Worm (Caenorhabditis elegans): Measurements from ENCODE around the gene srt-73.

DNA sequence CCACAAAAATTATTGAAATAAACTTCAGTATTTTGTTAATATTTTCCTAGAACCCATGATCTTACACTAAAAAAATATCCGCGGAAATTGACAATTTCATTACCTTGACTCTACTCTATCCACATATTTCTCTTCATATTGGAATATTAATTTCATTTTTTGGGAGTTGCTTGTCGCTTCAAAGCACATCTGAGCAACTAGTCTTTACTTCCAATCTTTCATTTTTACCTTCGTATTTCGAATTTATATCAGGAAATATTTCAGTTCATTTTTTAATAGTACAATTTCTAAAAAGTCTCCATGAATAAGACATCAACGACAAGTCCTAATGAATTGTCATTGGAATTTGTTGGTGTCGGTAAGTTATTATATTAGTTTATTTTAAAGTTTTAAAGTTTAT is at the start of gene srt-73:
- no peak for TF ChIP-seq cog-1 (tag; optimal IDR thresholded peaks at IDR 0.05)
- TF ChIP-seq med-1 (GFP tag; optimal IDR thresholded peaks at IDR 0.05; ENCODE audit: insufficient read depth) = no peak
- no peak for TF ChIP-seq ref-1 (GFP tag; conservative IDR thresholded peaks at IDR 0.05)
- TF ChIP-seq flt-1 (GFP tag; IDR thresholded peaks at IDR 0.05) = no peak
- TF ChIP-seq T22C8.4 (GFP tag; IDR thresholded peaks at IDR 0.05) = no peak
- TF ChIP-seq tab-1 (GFP tag; IDR thresholded peaks at IDR 0.05) = no peak
- TF ChIP-seq ztf-23 (GFP tag; IDR thresholded peaks at IDR 0.05) = no peak
- TF ChIP-seq ztf-29 (GFP tag; IDR thresholded peaks at IDR 0.05) = no peak
- no peak for TF ChIP-seq klf-2 (GFP tag; conservative IDR thresholded peaks at IDR 0.05)

All from whole organism, midembryonic.